Worm (Caenorhabditis elegans) whole organism, L4/young adult: Measurements from ENCODE around the gene tag-191.

ENCODE experiments used
- W03F9.2 ChIP-seq: fragments of 150-350 bp; optimal IDR thresholded peaks from 2 replicates; lab custom pipeline; 2014; ENCODE audit warnings: missing biosample characterization, missing genetic modification characterization
- dao-5 ChIP-seq: sonication (generic microtip); optimal IDR thresholded peaks from 2 replicates; lab custom pipeline; 2016; ENCODE audit warnings: missing genotype, missing genetic modification characterization, moderate library complexity, missing compliant biosample characterization
- him-1 ChIP-seq: sonication (generic microtip); optimal IDR thresholded peaks from 2 replicates; lab custom pipeline; 2016; ENCODE audit warnings: missing genotype, missing genetic modification reagents, missing genetic modification characterization, missing compliant biosample characterization

- no peak for TF ChIP-seq him-1 (tag; lab: Kevin White, UChicago)
- no peak for TF ChIP-seq dao-5 (tag; lab: Kevin White, UChicago)
- TF ChIP-seq W03F9.2, result no peak
These were observed 33.1 kb downstream of the tag-191 start for ce11 chrV:14503065-14503464.
